Worm (Caenorhabditis elegans) whole organism, L4/young adult: ENCODE results near the gene arle-14.

Experiments used
- W03F9.2 ChIP-seq: fragments of 150-350 bp; optimal IDR thresholded peaks from 2 replicates; lab custom pipeline; 2014; ENCODE audit warnings: missing biosample characterization, missing genetic modification characterization
- dao-5 ChIP-seq: sonication (generic microtip); optimal IDR thresholded peaks from 2 replicates; lab custom pipeline; 2016; ENCODE audit warnings: missing genotype, missing genetic modification characterization, moderate library complexity, missing compliant biosample characterization
- him-1 ChIP-seq: sonication (generic microtip); optimal IDR thresholded peaks from 2 replicates; lab custom pipeline; 2016; ENCODE audit warnings: missing genotype, missing genetic modification reagents, missing genetic modification characterization, missing compliant biosample characterization

ce11 chrIII:5678935-5679334 lies 13.8 kb upstream of the arle-14 start, which contains the start of the genes ska-3 and rps-12:
- TF ChIP-seq dao-5 (tag; lab: Kevin White, UChicago): no peak
- TF ChIP-seq him-1: peak; percentile 99
- TF ChIP-seq W03F9.2: peak; percentile 98
